Fruit fly (Drosophila melanogaster) whole organism, embryonic: ENCODE data around the gene CG7080.
A peak's percentile ranks its signal among the peaks of the same experiment; 100 is the strongest.

ENCODE experiments used
- ATbp ChIP-seq: fragments of 200-800 bp; sonication (Bioruptor generic); optimal IDR thresholded peaks from 2 replicates; lab custom pipeline; 2017; ENCODE audit warnings: missing biosample characterization, mild to moderate bottlenecking, missing genetic modification characterization, missing genetic modification reagents
- Asciz ChIP-seq: fragments of 200-800 bp; sonication (Bioruptor generic); optimal IDR thresholded peaks from 2 replicates; lab custom pipeline; 2017; ENCODE audit warnings: missing biosample characterization, mild to moderate bottlenecking, missing genetic modification characterization, missing genetic modification reagents
- Blimp-1 ChIP-seq: fragments of 200-800 bp; sonication (Bioruptor generic); optimal IDR thresholded peaks from 3 replicates; lab custom pipeline; 2018; ENCODE audit warnings: missing biosample characterization, missing genetic modification characterization, mild to moderate bottlenecking, moderate library complexity, missing genetic modification reagents
- CG11504 ChIP-seq: fragments of 200-800 bp; sonication (Bioruptor generic); optimal IDR thresholded peaks from 3 replicates; lab custom pipeline; 2019; ENCODE audit warnings: missing biosample characterization, mild to moderate bottlenecking, missing genetic modification characterization, moderate library complexity
- CG12391 ChIP-seq: fragments of 200-800 bp; sonication (Bioruptor generic); optimal IDR thresholded peaks from 3 replicates; lab custom pipeline; 2018; ENCODE audit warnings: missing biosample characterization, mild to moderate bottlenecking, missing genetic modification characterization, moderate library complexity
- CG1529 ChIP-seq: fragments of 200-800 bp; sonication (Bioruptor generic); optimal IDR thresholded peaks from 3 replicates; lab custom pipeline; 2018; ENCODE audit warnings: missing biosample characterization, missing genetic modification characterization
- CG15601 ChIP-seq: fragments of 200-800 bp; sonication (Bioruptor generic); optimal IDR thresholded peaks from 3 replicates; lab custom pipeline; 2019; ENCODE audit warnings: missing biosample characterization, mild to moderate bottlenecking, missing genetic modification characterization, moderate library complexity
- CG16813 ChIP-seq: fragments of 200-800 bp; sonication (Bioruptor generic); IDR thresholded peaks from 3 replicates; pipeline ENCODE4 v1.3.6; 2022; ENCODE audit warnings: missing biosample characterization, missing genetic modification characterization; ENCODE audit not compliant: partially characterized antibody
- CG17802 ChIP-seq: fragments of 200-800 bp; sonication (Bioruptor generic); optimal IDR thresholded peaks from 2 replicates; lab custom pipeline; 2018; ENCODE audit warnings: missing biosample characterization, mild to moderate bottlenecking, missing genetic modification characterization, moderate library complexity
- CG18599 ChIP-seq: fragments of 200-800 bp; sonication (Bioruptor generic); optimal IDR thresholded peaks from 3 replicates; lab custom pipeline; 2017; ENCODE audit warnings: missing biosample characterization, missing genetic modification characterization, mild to moderate bottlenecking, moderate library complexity, missing genetic modification reagents
- CG2199 ChIP-seq: fragments of 200-800 bp; sonication (Bioruptor generic); IDR thresholded peaks from 3 replicates; pipeline ENCODE4 v1.3.6; 2022; ENCODE audit warnings: missing biosample characterization, missing genetic modification characterization
- CG2678 ChIP-seq: fragments of 200-800 bp; sonication (Bioruptor generic); optimal IDR thresholded peaks from 3 replicates; lab custom pipeline; 2019; ENCODE audit warnings: missing biosample characterization, mild to moderate bottlenecking, missing genetic modification characterization, moderate library complexity
- CG30020 ChIP-seq: fragments of 200-800 bp; optimal IDR thresholded peaks from 2 replicates; lab custom pipeline; 2019; ENCODE audit warnings: missing biosample characterization, mild to moderate bottlenecking, missing genetic modification characterization, moderate library complexity
- CG31441 ChIP-seq: fragments of 200-800 bp; sonication (Bioruptor generic); IDR thresholded peaks from 2 replicates; pipeline ENCODE4 v1.3.6; 2022; ENCODE audit warnings: missing biosample characterization, missing genetic modification characterization
- CG3407 ChIP-seq: fragments of 200-800 bp; sonication (Bioruptor generic); optimal IDR thresholded peaks from 2 replicates; lab custom pipeline; 2018; ENCODE audit warnings: missing biosample characterization, mild to moderate bottlenecking, missing genetic modification characterization
- CG34224 ChIP-seq: fragments of 200-800 bp; sonication (Bioruptor generic); IDR thresholded peaks from 3 replicates; pipeline ENCODE4 v1.3.6; 2022; ENCODE audit warnings: missing biosample characterization, missing genetic modification characterization; ENCODE audit not compliant: partially characterized antibody
- CG4360 ChIP-seq: fragments of 200-800 bp; sonication (Bioruptor generic); IDR thresholded peaks from 2 replicates; pipeline ENCODE4 v1.3.6; 2022; ENCODE audit warnings: missing biosample characterization, missing genetic modification characterization
- CG6854 ChIP-seq: fragments of 200-800 bp; sonication (Bioruptor generic); optimal IDR thresholded peaks from 3 replicates; lab custom pipeline; 2017; ENCODE audit warnings: missing biosample characterization, mild to moderate bottlenecking, missing genetic modification characterization
- CG8359 ChIP-seq: fragments of 200-800 bp; sonication (Bioruptor generic); optimal IDR thresholded peaks from 2 replicates; lab custom pipeline; 2017; ENCODE audit warnings: missing biosample characterization, mild to moderate bottlenecking, missing genetic modification characterization, borderline replicate concordance
- CG9609 ChIP-seq: fragments of 200-800 bp; sonication (Bioruptor generic); optimal IDR thresholded peaks from 3 replicates; lab custom pipeline; 2016; ENCODE audit warnings: missing biosample characterization, missing genetic modification characterization
- E2f1 ChIP-seq: fragments of 200-800 bp; sonication (Bioruptor generic); IDR thresholded peaks from 2 replicates; pipeline ENCODE4 v1.3.6; 2022; ENCODE audit warnings: missing biosample characterization, missing genetic modification characterization
- Fer1 ChIP-seq: fragments of 200-800 bp; sonication (Bioruptor generic); optimal IDR thresholded peaks from 2 replicates; lab custom pipeline; 2017; ENCODE audit warnings: missing biosample characterization, mild to moderate bottlenecking, missing genetic modification characterization
- Hmr ChIP-seq: fragments of 200-800 bp; sonication (Bioruptor generic); optimal IDR thresholded peaks from 3 replicates; lab custom pipeline; 2017; ENCODE audit warnings: mild to moderate bottlenecking, missing biosample characterization, missing genetic modification reagents, missing genetic modification characterization
- Hr51 ChIP-seq, 2 experiments: fragments of 200-800 bp; sonication (Bioruptor generic); optimal IDR thresholded peaks; 2 replicates in 1 of 2; 3 replicates in 1 of 2; lab custom pipeline; 2016 to 2018; ENCODE audit warnings: missing biosample characterization in 2 of 2, missing genetic modification characterization in 2 of 2, mild to moderate bottlenecking in 1 of 2, moderate library complexity in 1 of 2
- Ptx1 ChIP-seq: fragments of 200-800 bp; sonication (Bioruptor generic); IDR thresholded peaks from 2 replicates; pipeline ENCODE4 v1.3.6; 2022; ENCODE audit warnings: missing biosample characterization, missing genetic modification characterization
- Scr ChIP-seq: fragments of 200-800 bp; sonication (Bioruptor generic); IDR thresholded peaks from 2 replicates; pipeline ENCODE4 v1.3.6; 2022; ENCODE audit warnings: missing biosample characterization, missing genetic modification characterization; ENCODE audit not compliant: partially characterized antibody
- Sox102F ChIP-seq: fragments of 200-800 bp; sonication (Bioruptor generic); optimal IDR thresholded peaks from 2 replicates; lab custom pipeline; 2018; ENCODE audit warnings: missing biosample characterization, mild to moderate bottlenecking, missing genetic modification characterization, moderate library complexity
- Xbp1 ChIP-seq: fragments of 200-800 bp; sonication (Bioruptor generic); optimal IDR thresholded peaks from 3 replicates; lab custom pipeline; 2016; ENCODE audit warnings: missing biosample characterization, mild to moderate bottlenecking, missing genetic modification characterization
- al ChIP-seq: fragments of 200-800 bp; sonication (Bioruptor generic); IDR thresholded peaks from 2 replicates; pipeline ENCODE4 v1.3.6; 2022; ENCODE audit warnings: missing biosample characterization, missing genetic modification characterization
- ase ChIP-seq: fragments of 200-800 bp; sonication (Bioruptor generic); IDR thresholded peaks from 3 replicates; pipeline ENCODE4 v1.3.6; 2022; ENCODE audit warnings: missing biosample characterization, missing genetic modification characterization
- bsh ChIP-seq, 2 experiments: fragments of 200-800 bp; sonication (Bioruptor generic); optimal IDR thresholded peaks; 2 replicates each; lab custom pipeline; 2017 to 2018; ENCODE audit warnings: mild to moderate bottlenecking in 2 of 2, missing biosample characterization in 2 of 2, missing genetic modification characterization in 2 of 2, moderate library complexity in 1 of 2
- dm ChIP-seq: fragments of 200-800 bp; sonication (Bioruptor generic); optimal IDR thresholded peaks from 3 replicates; lab custom pipeline; 2016; ENCODE audit warnings: missing biosample characterization, missing genetic modification characterization
- dmrt99B ChIP-seq: fragments of 200-800 bp; sonication (Bioruptor generic); optimal IDR thresholded peaks from 2 replicates; lab custom pipeline; 2018; ENCODE audit warnings: missing biosample characterization, mild to moderate bottlenecking, missing genetic modification characterization, moderate library complexity
- esg ChIP-seq: fragments of 200-800 bp; sonication (Bioruptor generic); conservative IDR thresholded peaks from 2 replicates; pipeline ENCODE4 v1.3.6; 2022; ENCODE audit warnings: missing biosample characterization, missing genetic modification characterization
- gem ChIP-seq: fragments of 200-800 bp; sonication (Bioruptor generic); optimal IDR thresholded peaks from 2 replicates; lab custom pipeline; 2019; ENCODE audit warnings: missing biosample characterization, mild to moderate bottlenecking, missing genetic modification characterization, moderate library complexity
- grau ChIP-seq: fragments of 200-800 bp; optimal IDR thresholded peaks from 3 replicates; lab custom pipeline; 2019; ENCODE audit warnings: missing biosample characterization, mild to moderate bottlenecking, missing genetic modification characterization, moderate library complexity
- inv ChIP-seq: fragments of 200-800 bp; sonication (Bioruptor generic); IDR thresholded peaks from 2 replicates; pipeline ENCODE4 v1.3.6; 2022; ENCODE audit warnings: missing biosample characterization, missing genetic modification characterization; ENCODE audit not compliant: partially characterized antibody
- kah ChIP-seq: fragments of 200-800 bp; sonication (Bioruptor generic); optimal IDR thresholded peaks from 2 replicates; lab custom pipeline; 2018; ENCODE audit warnings: missing biosample characterization, mild to moderate bottlenecking, missing genetic modification characterization
- lbe ChIP-seq: fragments of 200-800 bp; sonication (Bioruptor generic); optimal IDR thresholded peaks from 2 replicates; lab custom pipeline; 2016; ENCODE audit warnings: missing biosample characterization, mild to moderate bottlenecking, missing genetic modification characterization
- lmd ChIP-seq: fragments of 200-800 bp; sonication (Bioruptor generic); IDR thresholded peaks from 2 replicates; pipeline ENCODE4 v1.3.6; 2022; ENCODE audit warnings: missing biosample characterization, missing genetic modification characterization
- row ChIP-seq: fragments of 200-800 bp; sonication (Bioruptor generic); IDR thresholded peaks from 3 replicates; pipeline ENCODE4 v1.3.6; 2022; ENCODE audit warnings: missing biosample characterization, missing genetic modification characterization
- sens ChIP-seq: fragments of 200-800 bp; sonication (Bioruptor generic); peaks from one replicate; lab custom pipeline; 2016; ENCODE audit warnings: missing biosample characterization, missing genetic modification characterization
- shn ChIP-seq: fragments of 200-800 bp; sonication (Bioruptor generic); optimal IDR thresholded peaks from 3 replicates; lab custom pipeline; 2016; ENCODE audit warnings: missing biosample characterization, missing genetic modification characterization
- slp2 ChIP-seq: fragments of 200-800 bp; sonication (Bioruptor generic); optimal IDR thresholded peaks from 2 replicates; lab custom pipeline; 2016; ENCODE audit warnings: missing biosample characterization, missing genetic modification characterization
- tio ChIP-seq: fragments of 200-800 bp; sonication (Bioruptor generic); optimal IDR thresholded peaks from 2 replicates; lab custom pipeline; 2017; ENCODE audit warnings: missing biosample characterization, missing genetic modification characterization, inconsistent platforms
- zf30C ChIP-seq: fragments of 200-800 bp; sonication (Bioruptor generic); optimal IDR thresholded peaks from 3 replicates; lab custom pipeline; 2018; ENCODE audit warnings: missing biosample characterization, mild to moderate bottlenecking, missing genetic modification characterization

Gene CG7080

dm6 chr3R:22328665-22329350 lies at the start of gene CG7080 (continued):
- TF ChIP-seq CG16813 (GFP tag; lab: Robert Waterston, UW): no peak
- no peak for TF ChIP-seq CG15601 (tag; lab: Kevin White, UChicago)
- TF ChIP-seq Blimp-1 (GFP tag; lab: Kevin White, UChicago): peak; percentile 21
- peak; percentile 66 for TF ChIP-seq gem (tag; lab: Kevin White, UChicago)
- no peak for TF ChIP-seq CG2199
- no peak for TF ChIP-seq dm (GFP tag; lab: Kevin White, UChicago)
- TF ChIP-seq lmd (GFP tag; lab: Robert Waterston, UW): peak; percentile 31; the same call in 1 of the 2 replicates
- 0 out of 2 replicates have a peak, but pooled peaks have one; percentile 20 for TF ChIP-seq esg (GFP tag; lab: Robert Waterston, UW)
- no peak for TF ChIP-seq CG9609
- no peak for TF ChIP-seq CG3407 (GFP tag; lab: Kevin White, UChicago)
- no peak for TF ChIP-seq ase (GFP tag; lab: Robert Waterston, UW)
- peak; percentile 19 for TF ChIP-seq Asciz
- peak; percentile 74 for TF ChIP-seq Sox102F (GFP tag; lab: Kevin White, UChicago)
- TF ChIP-seq lbe (GFP tag; lab: Kevin White, UChicago): no peak
- no peak for TF ChIP-seq CG6854 (GFP tag; lab: Kevin White, UChicago)

dm6 chr3R:22287470-22287869 lies 41.6 kb upstream of the CG7080 start:
- no peak for TF ChIP-seq CG34224 (GFP tag; lab: Robert Waterston, UW)
- TF ChIP-seq ATbp (GFP tag; lab: Kevin White, UChicago): peak; percentile 2
- TF ChIP-seq sens (GFP tag; lab: Kevin White, UChicago): peak; percentile 80
- no peak for TF ChIP-seq tio (GFP tag; lab: Kevin White, UChicago)
- peak; percentile 37 for TF ChIP-seq gem (tag; lab: Kevin White, UChicago)
- no peak for TF ChIP-seq E2f1
- TF ChIP-seq CG30020: no peak
- peak; percentile 35 for TF ChIP-seq CG11504 (tag; lab: Kevin White, UChicago)
- peak; percentile 5 for TF ChIP-seq CG12391 (tag; lab: Kevin White, UChicago)
- peak; percentile 30; the same call in 1 of the 2 replicates for TF ChIP-seq CG31441 (GFP tag; lab: Robert Waterston, UW)
- TF ChIP-seq zf30C (GFP tag; lab: Kevin White, UChicago): peak; percentile 39
- TF ChIP-seq Xbp1 (GFP tag; lab: Kevin White, UChicago): no peak
- no peak for TF ChIP-seq CG8359
- TF ChIP-seq inv (GFP tag; lab: Robert Waterston, UW): no peak
- no peak for TF ChIP-seq kah (GFP tag; lab: Kevin White, UChicago)
- TF ChIP-seq CG3407 (GFP tag; lab: Kevin White, UChicago): no peak
- no peak for TF ChIP-seq slp2 (GFP tag; lab: Kevin White, UChicago)
- peak in 1 of 2 experiments; percentile 16 for TF ChIP-seq bsh (GFP tag; optimal IDR thresholded peaks at IDR 0.05; lab: Kevin White, UChicago)
- peak; percentile 43; the same call in 1 of the 3 replicates for TF ChIP-seq row (GFP tag; lab: Robert Waterston, UW)
- TF ChIP-seq Scr (GFP tag; lab: Robert Waterston, UW): no peak
- peak; percentile 1 for TF ChIP-seq grau (tag; lab: Kevin White, UChicago)
- TF ChIP-seq Hmr: peak; percentile 2
- no peak for TF ChIP-seq CG1529 (GFP tag; lab: Kevin White, UChicago)
- TF ChIP-seq CG4360 (GFP tag; lab: Robert Waterston, UW): no peak
- TF ChIP-seq CG18599 (GFP tag; lab: Kevin White, UChicago): peak; percentile 50
- no peak for TF ChIP-seq shn (GFP tag; lab: Kevin White, UChicago)
- TF ChIP-seq CG17802 (tag; lab: Kevin White, UChicago): no peak
- TF ChIP-seq Fer1 (GFP tag; lab: Kevin White, UChicago): peak; percentile 19
- TF ChIP-seq Ptx1: 0 out of 2 replicates have a peak, but pooled peaks have one; percentile 8
- peak in 1 of 2 experiments; percentile 17 for TF ChIP-seq Hr51 (GFP tag; optimal IDR thresholded peaks at IDR 0.05; lab: Kevin White, UChicago)
- TF ChIP-seq dmrt99B (tag; lab: Kevin White, UChicago): peak; percentile 33
- TF ChIP-seq al (GFP tag; lab: Robert Waterston, UW): no peak
- TF ChIP-seq CG2678 (tag; lab: Kevin White, UChicago): peak; percentile 29
